Worm (Caenorhabditis elegans) whole organism, L4/young adult: ENCODE results near the gene best-24.

Experiments used
- W03F9.2 ChIP-seq: fragments of 150-350 bp; optimal IDR thresholded peaks from 2 replicates; lab custom pipeline; 2014; ENCODE audit warnings: missing biosample characterization, missing genetic modification characterization
- him-1 ChIP-seq: sonication (generic microtip); optimal IDR thresholded peaks from 2 replicates; lab custom pipeline; 2016; ENCODE audit warnings: missing genotype, missing genetic modification reagents, missing genetic modification characterization, missing compliant biosample characterization

DNA sequence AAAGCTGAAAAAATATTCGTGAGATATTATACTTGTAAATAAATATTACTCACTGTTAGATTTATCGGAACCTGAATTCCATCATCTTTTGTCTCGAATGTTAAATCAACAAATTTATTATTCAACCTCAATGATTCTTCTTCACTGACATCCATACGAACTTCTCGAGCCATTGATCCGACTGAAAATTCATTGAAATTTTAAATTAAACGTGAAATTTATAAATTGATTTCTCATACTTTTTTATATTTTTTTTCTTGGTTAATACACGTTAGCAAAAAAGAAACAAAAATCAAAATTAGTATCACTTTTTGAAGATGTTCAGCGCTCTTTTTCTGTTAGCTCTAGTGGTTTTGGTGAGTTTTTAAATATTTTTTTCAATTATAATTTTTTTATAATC lies 19.0 kb downstream of the best-24 start, which contains the start of gene C29E4.14:
- TF ChIP-seq W03F9.2 (tag; lab: Kevin White, UChicago), result no peak
- no peak for TF ChIP-seq him-1 (tag; lab: Kevin White, UChicago)
